Fruit fly (Drosophila melanogaster) Kc167 (cell line): ENCODE data around the gene CG9356.

Experiments
- h ChIP-seq: fragments of >200 bp; optimal IDR thresholded peaks from 3 replicates; lab custom pipeline; 2018; ENCODE audit warnings: missing external identifiers
- psq ChIP-seq: fragments of >200 bp; optimal IDR thresholded peaks from 2 replicates; lab custom pipeline; 2017; ENCODE audit warnings: missing external identifiers

DNA sequence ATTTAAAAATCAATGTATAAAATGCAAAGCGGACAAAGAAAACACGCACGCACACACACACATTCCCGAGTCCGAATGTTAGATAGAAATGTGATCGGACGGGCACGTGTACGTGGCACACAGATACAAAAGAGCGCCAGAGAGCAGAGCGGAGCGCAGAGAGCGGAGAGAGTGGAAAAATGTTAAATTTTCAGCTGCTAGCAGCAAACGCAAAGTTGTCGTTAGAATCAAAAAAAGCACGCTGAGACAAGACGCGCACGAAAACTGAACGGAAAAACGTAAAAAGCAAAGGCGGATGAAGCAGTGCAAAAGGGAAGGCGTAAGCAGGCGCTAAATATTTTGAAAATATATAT lies 15.2 kb upstream of the CG9356 start:
- TF ChIP-seq psq (lab: Kevin White, UChicago) (no peak), h (no peak)
